Fruit fly (Drosophila melanogaster) whole organism, embryonic: Measurements from ENCODE around the gene crq.
A peak's percentile ranks its signal among the peaks of the same experiment; 100 is the strongest.

Experiments used
- Abd-B ChIP-seq: fragments of 200-800 bp; sonication (Bioruptor generic); optimal IDR thresholded peaks from 2 replicates; lab custom pipeline; 2018; ENCODE audit warnings: missing biosample characterization, mild to moderate bottlenecking, missing genetic modification characterization, moderate library complexity
- Ada2b ChIP-seq: fragments of 200-800 bp; sonication (Bioruptor generic); IDR thresholded peaks from 2 replicates; pipeline ENCODE4 v1.3.6; 2022; ENCODE audit warnings: missing biosample characterization, missing genetic modification characterization
- Adf1 ChIP-seq: fragments of 200-800 bp; sonication (Bioruptor generic); IDR thresholded peaks from 2 replicates; pipeline ENCODE4 v1.3.6; 2022; ENCODE audit warnings: missing biosample characterization, missing genetic modification characterization
- CG14014 ChIP-seq: fragments of 200-800 bp; sonication (Bioruptor generic); IDR thresholded peaks from 2 replicates; pipeline ENCODE4 v1.3.6; 2022; ENCODE audit warnings: missing biosample characterization, missing genetic modification characterization
- CG14860 ChIP-seq: fragments of 200-800 bp; sonication (Bioruptor generic); IDR thresholded peaks from 3 replicates; pipeline ENCODE4 v1.3.6; 2022; ENCODE audit warnings: missing biosample characterization, missing genetic modification characterization; ENCODE audit not compliant: partially characterized antibody
- CG17568 ChIP-seq: fragments of 200-800 bp; sonication (Bioruptor generic); optimal IDR thresholded peaks from 2 replicates; lab custom pipeline; 2018; ENCODE audit warnings: missing biosample characterization, mild to moderate bottlenecking, missing genetic modification characterization, moderate library complexity
- CG2120 ChIP-seq: fragments of 200-800 bp; sonication (Bioruptor generic); optimal IDR thresholded peaks from 3 replicates; lab custom pipeline; 2016; ENCODE audit warnings: missing biosample characterization, missing genetic modification characterization
- CG2199 ChIP-seq: fragments of 200-800 bp; sonication (Bioruptor generic); IDR thresholded peaks from 3 replicates; pipeline ENCODE4 v1.3.6; 2022; ENCODE audit warnings: missing biosample characterization, missing genetic modification characterization
- CG3847 ChIP-seq: fragments of 200-800 bp; sonication (Bioruptor generic); IDR thresholded peaks from 2 replicates; pipeline ENCODE4 v1.3.6; 2022; ENCODE audit warnings: missing biosample characterization, missing genetic modification characterization
- CG4617 ChIP-seq: fragments of 200-800 bp; sonication (Bioruptor generic); optimal IDR thresholded peaks from 3 replicates; lab custom pipeline; 2016; ENCODE audit warnings: missing biosample characterization, missing genetic modification characterization, borderline replicate concordance
- CG6272 ChIP-seq: fragments of 200-800 bp; sonication (Bioruptor generic); IDR thresholded peaks from 2 replicates; pipeline ENCODE4 v1.3.6; 2022; ENCODE audit warnings: missing biosample characterization, missing genetic modification characterization
- CG6689 ChIP-seq: fragments of 200-800 bp; sonication (Bioruptor generic); IDR thresholded peaks from 2 replicates; pipeline ENCODE4 v1.3.6; 2022; ENCODE audit warnings: missing biosample characterization, missing genetic modification characterization
- CG6854 ChIP-seq: fragments of 200-800 bp; sonication (Bioruptor generic); optimal IDR thresholded peaks from 3 replicates; lab custom pipeline; 2017; ENCODE audit warnings: missing biosample characterization, mild to moderate bottlenecking, missing genetic modification characterization
- CG7556 ChIP-seq: fragments of 200-800 bp; sonication (Bioruptor generic); optimal IDR thresholded peaks from 2 replicates; lab custom pipeline; 2017; ENCODE audit warnings: missing biosample characterization, mild to moderate bottlenecking, missing genetic modification characterization
- CG7839 ChIP-seq: fragments of 200-800 bp; sonication (Bioruptor generic); optimal IDR thresholded peaks from 3 replicates; lab custom pipeline; 2018; ENCODE audit warnings: missing biosample characterization, mild to moderate bottlenecking, missing genetic modification characterization, moderate library complexity
- CG8765 ChIP-seq: fragments of 200-800 bp; sonication (Bioruptor generic); IDR thresholded peaks from 2 replicates; pipeline ENCODE4 v1.3.6; 2022; ENCODE audit warnings: missing biosample characterization, missing genetic modification characterization
- Doc3 ChIP-seq: fragments of 200-800 bp; sonication (Bioruptor generic); IDR thresholded peaks from 3 replicates; pipeline ENCODE4 v1.3.6; 2022; ENCODE audit warnings: missing biosample characterization, missing genetic modification characterization; ENCODE audit not compliant: partially characterized antibody
- Elba2 ChIP-seq: fragments of 200-800 bp; sonication (Bioruptor generic); optimal IDR thresholded peaks from 3 replicates; lab custom pipeline; 2016; ENCODE audit warnings: missing biosample characterization, missing genetic modification characterization
- Fer3 ChIP-seq: fragments of 200-800 bp; sonication (Bioruptor generic); optimal IDR thresholded peaks from 2 replicates; lab custom pipeline; 2018; ENCODE audit warnings: missing biosample characterization, mild to moderate bottlenecking, missing genetic modification characterization, moderate library complexity
- HLH4C ChIP-seq: fragments of 200-800 bp; sonication (Bioruptor generic); IDR thresholded peaks from 3 replicates; pipeline ENCODE4 v1.3.6; 2022; ENCODE audit warnings: missing biosample characterization, missing genetic modification characterization; ENCODE audit not compliant: partially characterized antibody
- HmgZ ChIP-seq: fragments of 200-800 bp; sonication (Bioruptor generic); optimal IDR thresholded peaks from 2 replicates; lab custom pipeline; 2018; ENCODE audit warnings: missing biosample characterization, mild to moderate bottlenecking, missing genetic modification characterization
- Hmx ChIP-seq: fragments of 200-800 bp; sonication (Bioruptor generic); optimal IDR thresholded peaks from 2 replicates; lab custom pipeline; 2016; ENCODE audit warnings: missing biosample characterization, missing genetic modification characterization
- MBD-R2 ChIP-seq: fragments of 200-800 bp; sonication (Bioruptor generic); IDR thresholded peaks from 2 replicates; pipeline ENCODE4 v1.3.6; 2022; ENCODE audit warnings: missing biosample characterization, missing genetic modification characterization
- NC2β ChIP-seq: fragments of 200-800 bp; sonication (Bioruptor generic); optimal IDR thresholded peaks from 2 replicates; lab custom pipeline; 2016; ENCODE audit warnings: missing biosample characterization, missing genetic modification characterization
- Nf-YA ChIP-seq: fragments of 200-800 bp; sonication (Bioruptor generic); IDR thresholded peaks from 2 replicates; pipeline ENCODE4 v1.3.6; 2022; ENCODE audit warnings: missing biosample characterization, missing genetic modification characterization
- Rfx ChIP-seq: fragments of 200-800 bp; sonication (Bioruptor generic); IDR thresholded peaks from 2 replicates; pipeline ENCODE4 v1.3.6; 2022; ENCODE audit warnings: missing biosample characterization, missing genetic modification characterization
- Sin3A ChIP-seq: fragments of >200 bp; optimal IDR thresholded peaks from 2 replicates; lab custom pipeline; 2018
- Sox102F ChIP-seq: fragments of 200-800 bp; sonication (Bioruptor generic); optimal IDR thresholded peaks from 2 replicates; lab custom pipeline; 2018; ENCODE audit warnings: missing biosample characterization, mild to moderate bottlenecking, missing genetic modification characterization, moderate library complexity
- Ssrp ChIP-seq: fragments of 200-800 bp; sonication (Bioruptor generic); optimal IDR thresholded peaks from 2 replicates; lab custom pipeline; 2018; ENCODE audit warnings: missing biosample characterization, mild to moderate bottlenecking, missing genetic modification characterization, moderate library complexity
- amos ChIP-seq: fragments of 200-800 bp; sonication (Bioruptor generic); IDR thresholded peaks from 2 replicates; pipeline ENCODE4 v1.3.6; 2022; ENCODE audit warnings: missing biosample characterization, missing genetic modification characterization; ENCODE audit not compliant: partially characterized antibody
- ap ChIP-seq: fragments of 200-800 bp; sonication (Bioruptor generic); IDR thresholded peaks from 2 replicates; pipeline ENCODE4 v1.3.6; 2022; ENCODE audit warnings: missing biosample characterization, missing genetic modification characterization
- chinmo ChIP-seq: fragments of 200-800 bp; sonication (Bioruptor generic); IDR thresholded peaks from 4 replicates; pipeline ENCODE4 v1.3.6; 2022; ENCODE audit warnings: missing biosample characterization, missing genetic modification characterization; ENCODE audit not compliant: partially characterized antibody
- crol ChIP-seq: fragments of 200-800 bp; sonication (Bioruptor generic); IDR thresholded peaks from 2 replicates; pipeline ENCODE4 v1.3.6; 2022; ENCODE audit warnings: missing biosample characterization, missing genetic modification characterization
- dmrt99B ChIP-seq: fragments of 200-800 bp; sonication (Bioruptor generic); optimal IDR thresholded peaks from 2 replicates; lab custom pipeline; 2018; ENCODE audit warnings: missing biosample characterization, mild to moderate bottlenecking, missing genetic modification characterization, moderate library complexity
- dpn ChIP-seq, 2 experiments: fragments of 200-800 bp; sonication (Bioruptor generic); optimal IDR thresholded peaks; 3 replicates each; lab custom pipeline; 2016; ENCODE audit warnings: missing biosample characterization in 2 of 2, missing genetic modification characterization in 2 of 2
- esg ChIP-seq: fragments of 200-800 bp; sonication (Bioruptor generic); conservative IDR thresholded peaks from 2 replicates; pipeline ENCODE4 v1.3.6; 2022; ENCODE audit warnings: missing biosample characterization, missing genetic modification characterization
- gce ChIP-seq: fragments of 200-800 bp; sonication (Bioruptor generic); IDR thresholded peaks from 3 replicates; pipeline ENCODE4 v1.3.6; 2022; ENCODE audit warnings: missing biosample characterization, missing genetic modification characterization
- grn ChIP-seq: fragments of 200-800 bp; sonication (Bioruptor generic); optimal IDR thresholded peaks from 3 replicates; lab custom pipeline; 2017; ENCODE audit warnings: missing biosample characterization, missing genetic modification characterization
- gsb-n ChIP-seq: fragments of 200-800 bp; sonication (Bioruptor generic); optimal IDR thresholded peaks from 3 replicates; lab custom pipeline; 2018; ENCODE audit warnings: missing biosample characterization, mild to moderate bottlenecking, missing genetic modification characterization
- lab ChIP-seq: fragments of 200-800 bp; sonication (Bioruptor generic); optimal IDR thresholded peaks from 3 replicates; lab custom pipeline; 2017; ENCODE audit warnings: missing biosample characterization, missing genetic modification characterization, mild to moderate bottlenecking, moderate library complexity, missing genetic modification reagents
- mirr ChIP-seq: fragments of 200-800 bp; sonication (Bioruptor generic); optimal IDR thresholded peaks from 3 replicates; lab custom pipeline; 2018; ENCODE audit warnings: missing biosample characterization, mild to moderate bottlenecking, missing genetic modification characterization
- nmo ChIP-seq: fragments of 200-800 bp; sonication (Bioruptor generic); optimal IDR thresholded peaks from 2 replicates; lab custom pipeline; 2018; ENCODE audit warnings: missing biosample characterization, mild to moderate bottlenecking, missing genetic modification characterization, moderate library complexity
- nom ChIP-seq: fragments of 200-800 bp; sonication (Bioruptor generic); optimal IDR thresholded peaks from 2 replicates; lab custom pipeline; 2017; ENCODE audit warnings: missing biosample characterization, missing genetic modification characterization, mild to moderate bottlenecking, moderate library complexity, missing genetic modification reagents
- pb ChIP-seq: fragments of 200-800 bp; sonication (Bioruptor generic); optimal IDR thresholded peaks from 3 replicates; lab custom pipeline; 2016; ENCODE audit warnings: missing biosample characterization, missing genetic modification characterization
- sens ChIP-seq: fragments of 200-800 bp; sonication (Bioruptor generic); peaks from one replicate; lab custom pipeline; 2016; ENCODE audit warnings: missing biosample characterization, missing genetic modification characterization
- sug ChIP-seq: fragments of 200-800 bp; optimal IDR thresholded peaks from 2 replicates; lab custom pipeline; 2019; ENCODE audit warnings: missing biosample characterization, mild to moderate bottlenecking, missing genetic modification characterization, moderate library complexity
- usp ChIP-seq: fragments of >200 bp; optimal IDR thresholded peaks from 2 replicates; lab custom pipeline; 2017; ENCODE audit warnings: missing biosample characterization, missing genetic modification characterization

Gene crq

dm6 chr2L:498474-498821 is 45.6 kb upstream of the crq start:
- TF ChIP-seq sug (tag; lab: Kevin White, UChicago) (peak; percentile 37), CG7556 (GFP tag; lab: Kevin White, UChicago) (no peak), Nf-YA (GFP tag; lab: Robert Waterston, UW) (0 out of 2 replicates have a peak, but pooled peaks have one; percentile 11), crol (GFP tag; lab: Robert Waterston, UW) (peak; percentile 74), grn (peak; percentile 90), chinmo (GFP tag; lab: Robert Waterston, UW) (peak; percentile 55; the same call in 1 of the 4 replicates), MBD-R2 (GFP tag; lab: Robert Waterston, UW) (0 out of 2 replicates have a peak, but pooled peaks have one; percentile 1), lab (GFP tag; lab: Kevin White, UChicago) (peak; percentile 76), Doc3 (GFP tag; lab: Robert Waterston, UW) (no peak), HmgZ (tag; lab: Kevin White, UChicago) (no peak)
- TF ChIP-seq, all 482 proteins: peak for 7

dm6 chr2L:497657-498473 is 45.0 kb upstream of the crq start:
- TF ChIP-seq CG3847 (GFP tag; lab: Robert Waterston, UW) (0 out of 2 replicates have a peak, but pooled peaks have one; percentile 29), CG6272 (no peak), CG8765 (GFP tag; lab: Robert Waterston, UW) (no peak), nom (no peak), Sox102F (GFP tag; lab: Kevin White, UChicago) (peak; percentile 5), crol (GFP tag; lab: Robert Waterston, UW) (0 out of 2 replicates have a peak, but pooled peaks have one; percentile 22), lab (GFP tag; lab: Kevin White, UChicago) (peak; percentile 23), ap (GFP tag; lab: Robert Waterston, UW) (no peak), CG7556 (GFP tag; lab: Kevin White, UChicago) (no peak), CG2199 (GFP tag; lab: Robert Waterston, UW) (no peak), CG2120 (peak; percentile 30), HLH4C (GFP tag; lab: Robert Waterston, UW) (no peak), Sin3A (lab: Kevin White, UChicago) (no peak), amos (GFP tag; lab: Robert Waterston, UW) (no peak), Fer3 (tag; lab: Kevin White, UChicago) (no peak), dpn (GFP tag; optimal IDR thresholded peaks at IDR 0.05; lab: Kevin White, UChicago) (peak in 1 of 2 experiments; percentile 9), CG14014 (no peak), gce (no peak), CG14860 (no peak), mirr (GFP tag; lab: Kevin White, UChicago) (peak; percentile 88), Elba2 (GFP tag; lab: Kevin White, UChicago) (no peak), dmrt99B (tag; lab: Kevin White, UChicago) (no peak), CG6854 (GFP tag; lab: Kevin White, UChicago) (no peak), sens (GFP tag; lab: Kevin White, UChicago) (peak; percentile 77), esg (GFP tag; lab: Robert Waterston, UW) (no peak), Abd-B (GFP tag; lab: Kevin White, UChicago) (no peak), CG7839 (tag; lab: Kevin White, UChicago) (no peak), CG6689 (GFP tag; lab: Robert Waterston, UW) (0 out of 2 replicates have a peak, but pooled peaks have one; percentile 36), Ssrp (no peak), CG17568 (GFP tag; lab: Kevin White, UChicago) (no peak), Adf1 (GFP tag; lab: Robert Waterston, UW) (no peak), usp (GFP tag; lab: Kevin White, UChicago) (no peak), CG4617 (GFP tag; lab: Kevin White, UChicago) (no peak), Rfx (GFP tag; lab: Robert Waterston, UW) (no peak), Ada2b (GFP tag; lab: Robert Waterston, UW) (no peak), gsb-n (no peak), nmo (GFP tag; lab: Kevin White, UChicago) (peak; percentile 8), pb (no peak), NC2β (GFP tag; lab: Kevin White, UChicago) (no peak), Hmx (GFP tag; lab: Kevin White, UChicago) (no peak)
